Worm (Caenorhabditis elegans): ENCODE measurements around the gene ash-2.

- no peak for TF ChIP-seq lin-32 (GFP tag; optimal IDR thresholded peaks at IDR 0.05)
- peak; percentile 68 for TF ChIP-seq nhr-237 (tag; optimal IDR thresholded peaks at IDR 0.05)
- no peak for TF ChIP-seq nhr-12 (tag; optimal IDR thresholded peaks at IDR 0.05)
- peak; percentile 55 for TF ChIP-seq sptf-1 (tag; optimal IDR thresholded peaks at IDR 0.05)
- TF ChIP-seq hlh-1 (tag; optimal IDR thresholded peaks at IDR 0.05): no peak
- peak; percentile 67 for TF ChIP-seq mep-1 (tag; optimal IDR thresholded peaks at IDR 0.05)
- TF ChIP-seq unc-39 (tag; optimal IDR thresholded peaks at IDR 0.05): no peak
Measured at ce11 chrII:11980110-11980509, 472 bp downstream of the ash-2 start.

All from whole organism, mixed stage, embryonic.